Fruit fly (Drosophila melanogaster): ENCODE results near the gene Smyd5.

Smyd5 gene

dm6 chr3R:21224230-21224629 lies 5.6 kb upstream of the Smyd5 start (continued):
- no peak for TF ChIP-seq Fer2 (tag; optimal IDR thresholded peaks at IDR 0.05)
- no peak for TF ChIP-seq ken (GFP tag; IDR thresholded peaks at IDR 0.05)
- TF ChIP-seq Drgx (GFP tag; IDR thresholded peaks at IDR 0.05), result peak; percentile 40; the same call in 1 of the 2 replicates
- TF ChIP-seq mirr (GFP tag; optimal IDR thresholded peaks at IDR 0.05), result no peak
- no peak for TF ChIP-seq CG12942 (GFP tag; optimal IDR thresholded peaks at IDR 0.05)
- no peak for TF ChIP-seq gfzf (GFP tag; optimal IDR thresholded peaks at IDR 0.05)
- peak; percentile 33 for TF ChIP-seq lab (GFP tag; optimal IDR thresholded peaks at IDR 0.05)
- peak; percentile 38; the same call in 2 of the 3 replicates for TF ChIP-seq zfh1 (GFP tag; IDR thresholded peaks at IDR 0.05)
- no peak for TF ChIP-seq pho (GFP tag; optimal IDR thresholded peaks at IDR 0.05)
- TF ChIP-seq Hr51 (GFP tag; optimal IDR thresholded peaks at IDR 0.05), result no peak
- TF ChIP-seq lbe (GFP tag; optimal IDR thresholded peaks at IDR 0.05), result no peak
- no peak for TF ChIP-seq ac (GFP tag; optimal IDR thresholded peaks at IDR 0.05)
- TF ChIP-seq ind (GFP tag; optimal IDR thresholded peaks at IDR 0.05), result no peak
- no peak for TF ChIP-seq CG7271 (tag; optimal IDR thresholded peaks at IDR 0.05)
- TF ChIP-seq CG32532 (GFP tag; IDR thresholded peaks at IDR 0.05), result peak; percentile 37; the same call in 1 of the 2 replicates
- no peak for TF ChIP-seq CG4360 (GFP tag; IDR thresholded peaks at IDR 0.05)
- TF ChIP-seq crp (GFP tag; optimal IDR thresholded peaks at IDR 0.05), result no peak
- TF ChIP-seq Ptx1 (GFP tag; IDR thresholded peaks at IDR 0.05), result 0 out of 2 replicates have a peak, but pooled peaks have one; percentile 23
- TF ChIP-seq BtbVII (GFP tag; optimal IDR thresholded peaks at IDR 0.05), result no peak
- no peak for TF ChIP-seq CG4617 (GFP tag; optimal IDR thresholded peaks at IDR 0.05; ENCODE audit: borderline replicate concordance)
- TF ChIP-seq CG13123 (GFP tag; optimal IDR thresholded peaks at IDR 0.05), result no peak
- no peak for TF ChIP-seq CG1832 (GFP tag; optimal IDR thresholded peaks at IDR 0.05)
- no peak for TF ChIP-seq sens-2 (GFP tag; IDR thresholded peaks at IDR 0.05)
- no peak for TF ChIP-seq pum (GFP tag; optimal IDR thresholded peaks at IDR 0.05)
- TF ChIP-seq Asciz (GFP tag; optimal IDR thresholded peaks at IDR 0.05), result no peak
- TF ChIP-seq Trl (optimal IDR thresholded peaks at IDR 0.05), result peak; percentile 59 to 71
- no peak for TF ChIP-seq Trl (GFP tag; optimal IDR thresholded peaks at IDR 0.05)
- TF ChIP-seq CG17612 (GFP tag; IDR thresholded peaks at IDR 0.05), result no peak
- TF ChIP-seq ara (GFP tag; IDR thresholded peaks at IDR 0.05), result no peak
- TF ChIP-seq ewg (GFP tag; optimal IDR thresholded peaks at IDR 0.05), result no peak
- TF ChIP-seq ATbp (GFP tag; optimal IDR thresholded peaks at IDR 0.05), result no peak
- no peak for TF ChIP-seq CG10147 (GFP tag; optimal IDR thresholded peaks at IDR 0.05)
- TF ChIP-seq CG11093 (GFP tag; IDR thresholded peaks at IDR 0.05), result no peak
- TF ChIP-seq Hr3 (GFP tag; optimal IDR thresholded peaks at IDR 0.05), result no peak
- TF ChIP-seq CG17359 (tag; optimal IDR thresholded peaks at IDR 0.05), result no peak
- no peak for TF ChIP-seq BEAF-32 (GFP tag; optimal IDR thresholded peaks at IDR 0.05)
- no peak for TF ChIP-seq seq (GFP tag; IDR thresholded peaks at IDR 0.05)
- no peak for TF ChIP-seq sd (tag; optimal IDR thresholded peaks at IDR 0.05)
- TF ChIP-seq ab (GFP tag; optimal IDR thresholded peaks at IDR 0.05), result no peak
- TF ChIP-seq CG11398 (GFP tag; optimal IDR thresholded peaks at IDR 0.05), result no peak
- no peak for TF ChIP-seq CG17802 (tag; optimal IDR thresholded peaks at IDR 0.05)
- no peak for TF ChIP-seq gem (tag; optimal IDR thresholded peaks at IDR 0.05)
- no peak for TF ChIP-seq sna (GFP tag; IDR thresholded peaks at IDR 0.05; ENCODE audit: partially characterized antibody)
- no peak for TF ChIP-seq CG11504 (tag; optimal IDR thresholded peaks at IDR 0.05)
- no peak for TF ChIP-seq CG17568 (GFP tag; optimal IDR thresholded peaks at IDR 0.05)
- no peak; the same call in 2 of the 3 replicates for TF ChIP-seq Dbx (GFP tag; IDR thresholded peaks at IDR 0.05)
- TF ChIP-seq gcm2 (GFP tag; optimal IDR thresholded peaks at IDR 0.05), result no peak
- no peak for TF ChIP-seq CG8944 (GFP tag; optimal IDR thresholded peaks at IDR 0.05)
- TF ChIP-seq schlank (tag; optimal IDR thresholded peaks at IDR 0.05), result no peak
- TF ChIP-seq Adf1 (GFP tag; IDR thresholded peaks at IDR 0.05), result no peak
- TF ChIP-seq CG17385 (GFP tag; optimal IDR thresholded peaks at IDR 0.05), result no peak
